Worm (Caenorhabditis elegans): Measurements from ENCODE around the gene Y32H12A.8.

Gene Y32H12A.8

DNA sequence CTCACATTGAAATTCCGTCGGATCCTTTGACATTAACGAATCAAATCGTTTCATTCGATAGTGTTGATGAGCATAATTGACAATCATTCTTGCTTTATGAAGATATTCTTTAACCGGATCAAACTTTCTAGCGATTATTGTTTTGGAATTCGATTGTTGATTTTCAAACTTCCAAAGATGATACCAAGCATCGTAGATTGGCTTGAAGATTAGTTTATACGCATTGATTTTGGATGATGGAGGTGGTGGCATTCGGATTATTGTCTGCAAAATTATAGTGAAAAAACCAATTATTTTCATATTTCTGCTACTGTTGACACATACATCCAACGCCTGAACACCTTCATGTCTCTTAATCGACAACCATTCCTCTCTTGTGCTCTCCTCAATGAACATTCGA, 17.7 kb downstream of the Y32H12A.8 start:
- no peak for TF ChIP-seq hmg-1.1 (GFP tag; IDR thresholded peaks at IDR 0.05)
- TF ChIP-seq unc-62 (GFP tag; optimal IDR thresholded peaks at IDR 0.05 in 1 of 2), result peak in 1 of 2 experiments; percentile 95
- no peak for TF ChIP-seq unc-62 (tag; optimal IDR thresholded peaks at IDR 0.05)

DNA sequence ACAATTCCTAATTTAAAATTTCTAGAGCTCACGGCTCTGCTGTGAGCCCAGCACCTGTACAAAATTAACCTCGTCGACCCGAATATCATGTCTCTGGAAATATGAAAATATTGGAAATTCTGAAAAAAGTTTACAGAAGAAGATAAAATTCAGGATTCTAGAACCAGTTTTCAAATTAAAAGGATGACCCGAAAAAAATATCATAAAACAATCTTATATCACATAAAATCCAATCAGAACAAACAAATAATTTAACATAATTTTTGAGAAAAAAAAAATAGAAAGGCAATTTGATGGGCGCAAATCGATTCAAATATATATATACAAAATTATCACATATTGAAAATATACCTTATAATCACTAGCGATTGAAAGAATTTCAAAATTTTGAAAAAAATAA, 20.5 kb downstream of the Y32H12A.8 start, which contains the start of gene Y32H12A.7:
Gene Y32H12A.7 (minus strand): TSS at position 101 of the 400 bp plus-strand sequence.
- TF ChIP-seq aha-1 (tag) (peak; percentile 72), ceh-20 (GFP tag; IDR thresholded peaks at IDR 0.05) (no peak)

- TF ChIP-seq hlh-30 (tag; optimal IDR thresholded peaks at IDR 0.05; ENCODE audit: insufficient read depth) (no peak), mep-1 (tag; optimal IDR thresholded peaks at IDR 0.05) (no peak), egl-27 (tag; optimal IDR thresholded peaks at IDR 0.05) (no peak), dve-1 (tag; optimal IDR thresholded peaks at IDR 0.05; ENCODE audit: insufficient read depth) (no peak), nhr-48 (tag; optimal IDR thresholded peaks at IDR 0.05) (no peak), F26F4.8 (GFP tag; conservative IDR thresholded peaks at IDR 0.05) (no peak), nhr-41 (GFP tag; IDR thresholded peaks at IDR 0.05) (no peak), T20F7.1 (GFP tag; optimal IDR thresholded peaks at IDR 0.05) (no peak), nhr-77 (tag; optimal IDR thresholded peaks at IDR 0.05) (no peak), mes-2 (tag; optimal IDR thresholded peaks at IDR 0.05; ENCODE audit: poor library complexity, severe bottlenecking) (no peak), madf-5 (GFP tag; IDR thresholded peaks at IDR 0.05) (no peak), unc-130 (GFP tag; optimal IDR thresholded peaks at IDR 0.05) (no peak), nhr-76 (tag; optimal IDR thresholded peaks at IDR 0.05) (no peak), gei-8 (GFP tag; optimal IDR thresholded peaks at IDR 0.05) (no peak), dpl-1 (GFP tag; optimal IDR thresholded peaks at IDR 0.05) (no peak), saeg-2 (GFP tag; IDR thresholded peaks at IDR 0.05) (no peak), F49E8.2 (tag; optimal IDR thresholded peaks at IDR 0.05; ENCODE audit: borderline replicate concordance) (no peak), zag-1 (tag; optimal IDR thresholded peaks at IDR 0.05) (no peak), mdl-1 (tag; optimal IDR thresholded peaks at IDR 0.05) (no peak), D1046.2 (GFP tag; IDR thresholded peaks at IDR 0.05) (no peak)
These were observed 23.8 kb downstream of the Y32H12A.8 start, which contains the start of gene Y32H12A.6 for ce11 chrIII:5382073-5382472. Gene Y32H12A.6 (minus strand): TSS chrIII:5382173.

- TF ChIP-seq Y48G9A.11 (GFP tag; IDR thresholded peaks at IDR 0.05) (0 out of 2 replicates have a peak, but pooled peaks have one; percentile 10), skn-1 (tag; optimal IDR thresholded peaks at IDR 0.05) (no peak), snpc-1.2 (GFP tag; IDR thresholded peaks at IDR 0.05) (0 out of 2 replicates have a peak, but pooled peaks have one; percentile 40), lim-7 (GFP tag; IDR thresholded peaks at IDR 0.05) (no peak), Y75B8A.6 (GFP tag; IDR thresholded peaks at IDR 0.05) (no peak), lsy-2 (tag; optimal IDR thresholded peaks at IDR 0.05) (peak in 1 of 2 experiments; percentile 10), F26F4.8 (GFP tag; conservative IDR thresholded peaks at IDR 0.05) (no peak), F49E8.2 (tag; optimal IDR thresholded peaks at IDR 0.05; ENCODE audit: borderline replicate concordance) (peak; percentile 73), spr-3 (GFP tag; optimal IDR thresholded peaks at IDR 0.05) (no peak)
These were observed 25.3 kb downstream of the Y32H12A.8 start for ce11 chrIII:5380554-5380953.

DNA sequence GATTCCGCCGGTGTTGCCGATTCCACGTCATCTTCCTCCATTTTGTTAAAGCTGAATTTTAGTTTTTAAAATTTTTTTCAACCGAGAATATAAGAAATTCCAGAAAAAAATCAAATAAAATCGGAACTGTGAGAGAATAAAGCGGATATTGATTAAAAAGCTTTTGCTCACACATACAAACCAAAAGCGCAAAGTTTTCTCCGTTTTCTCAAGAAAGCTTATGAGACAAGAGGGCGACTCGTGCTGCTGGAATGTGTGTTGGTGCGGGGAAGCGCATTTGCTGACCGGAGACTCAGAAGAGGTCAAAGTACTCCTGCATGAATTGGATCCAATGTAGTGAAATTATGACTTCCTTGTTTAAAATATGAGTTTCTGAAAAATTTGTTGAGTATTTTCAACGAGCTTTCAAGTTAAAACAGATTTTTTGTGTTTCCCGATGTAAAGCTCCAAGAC, 25.9 kb downstream of the Y32H12A.8 start, which contains the start of gene paqr-2:
Gene paqr-2 (minus strand): TSS at position 51 of the 453 bp plus-strand sequence.
- 0 out of 2 replicates have a peak, but pooled peaks have one; percentile 45 for TF ChIP-seq egl-43 (GFP tag; IDR thresholded peaks at IDR 0.05)
- TF ChIP-seq pqm-1 (tag; optimal IDR thresholded peaks at IDR 0.05), result peak; percentile 51
- TF ChIP-seq unc-39 (tag; optimal IDR thresholded peaks at IDR 0.05), result no peak
- TF ChIP-seq mep-1 (tag; optimal IDR thresholded peaks at IDR 0.05), result peak; percentile 35
- no peak for TF ChIP-seq rbr-2 (tag; optimal IDR thresholded peaks at IDR 0.05)
- no peak for TF ChIP-seq mdl-1 (tag; optimal IDR thresholded peaks at IDR 0.05)
- TF ChIP-seq lim-7 (GFP tag; IDR thresholded peaks at IDR 0.05), result 0 out of 2 replicates have a peak, but pooled peaks have one; percentile 48
- TF ChIP-seq nhr-41 (GFP tag; IDR thresholded peaks at IDR 0.05), result no peak
- TF ChIP-seq mxl-3 (GFP tag; optimal IDR thresholded peaks at IDR 0.05), result peak; percentile 41
- TF ChIP-seq nhr-11 (tag; optimal IDR thresholded peaks at IDR 0.05), result peak; percentile 21
- TF ChIP-seq nhr-28 (tag; optimal IDR thresholded peaks at IDR 0.05), result peak; percentile 66
- no peak for TF ChIP-seq nhr-25 (tag; optimal IDR thresholded peaks at IDR 0.05; ENCODE audit: borderline replicate concordance, insufficient read depth)
- TF ChIP-seq dve-1 (tag; optimal IDR thresholded peaks at IDR 0.05; ENCODE audit: insufficient read depth), result peak; percentile 27
- TF ChIP-seq unc-62 (GFP tag; optimal IDR thresholded peaks at IDR 0.05 in 1 of 2), result no peak
- TF ChIP-seq unc-62 (tag; optimal IDR thresholded peaks at IDR 0.05), result no peak
- peak; percentile 83 for TF ChIP-seq hlh-30 (tag; optimal IDR thresholded peaks at IDR 0.05; ENCODE audit: insufficient read depth)
- TF ChIP-seq mes-2 (tag; optimal IDR thresholded peaks at IDR 0.05; ENCODE audit: poor library complexity, severe bottlenecking), result peak; percentile 53
- peak; percentile 27 for TF ChIP-seq dpl-1 (GFP tag; optimal IDR thresholded peaks at IDR 0.05)
- TF ChIP-seq lin-38 (GFP tag; IDR thresholded peaks at IDR 0.05), result peak; percentile 62
- no peak for TF ChIP-seq daf-12 (tag; optimal IDR thresholded peaks at IDR 0.05)
- peak in 1 of 2 experiments; percentile 32 for TF ChIP-seq lsy-2 (tag; optimal IDR thresholded peaks at IDR 0.05)
- no peak for TF ChIP-seq snpc-1.2 (GFP tag; IDR thresholded peaks at IDR 0.05)

Data from whole organism, L4 larva.